Worm (Caenorhabditis elegans) whole organism, L2 larva: ENCODE results near the gene ZC449.8.

Source experiments
- C34F6.9 ChIP-seq: fragments of 150-350 bp; optimal IDR thresholded peaks from 2 replicates; lab custom pipeline; 2014; ENCODE audit warnings: missing biosample characterization, missing genetic modification characterization
- alr-1 ChIP-seq: fragments of 150-350 bp; optimal IDR thresholded peaks from 2 replicates; lab custom pipeline; 2014; ENCODE audit warnings: missing biosample characterization, missing genetic modification characterization
- ama-1 ChIP-seq: fragments of 150-350 bp; optimal IDR thresholded peaks from 2 replicates; lab custom pipeline; 2018; ENCODE audit warnings: inconsistent platforms
- elt-3 ChIP-seq: sonication (generic microtip); optimal IDR thresholded peaks from 2 replicates; lab custom pipeline; 2017; ENCODE audit warnings: missing biosample characterization, missing genetic modification characterization
- fos-1 ChIP-seq: fragments of 150-350 bp; optimal IDR thresholded peaks from 2 replicates; lab custom pipeline; 2014; ENCODE audit warnings: missing biosample characterization, missing genetic modification characterization
- lin-13 ChIP-seq: fragments of 150-350 bp; optimal IDR thresholded peaks from 2 replicates; lab custom pipeline; 2014; ENCODE audit warnings: missing biosample characterization, missing genetic modification reagents, missing genetic modification characterization
- lin-39 ChIP-seq: fragments of 150-350 bp; optimal IDR thresholded peaks from 2 replicates; lab custom pipeline; 2014; ENCODE audit warnings: missing biosample characterization, missing genetic modification reagents, missing genetic modification characterization
- mbf-1 ChIP-seq: sonication (generic microtip); optimal IDR thresholded peaks from 2 replicates; lab custom pipeline; 2017; ENCODE audit warnings: missing biosample characterization, missing genetic modification characterization
- nhr-77 ChIP-seq: fragments of 150-350 bp; optimal IDR thresholded peaks from 2 replicates; lab custom pipeline; 2014; ENCODE audit warnings: missing biosample characterization, missing genetic modification characterization
- peb-1 ChIP-seq: fragments of 150-350 bp; optimal IDR thresholded peaks from 2 replicates; lab custom pipeline; 2014; ENCODE audit warnings: missing biosample characterization, missing genetic modification characterization
- snpc-4 ChIP-seq: fragments of 150-350 bp; optimal IDR thresholded peaks from 2 replicates; lab custom pipeline; 2014; ENCODE audit warnings: missing biosample characterization, missing genetic modification characterization
- unc-39 ChIP-seq: fragments of 150-350 bp; optimal IDR thresholded peaks from 2 replicates; lab custom pipeline; 2014; ENCODE audit warnings: missing biosample characterization, missing genetic modification characterization
- unc-62 ChIP-seq: fragments of 150-350 bp; optimal IDR thresholded peaks from 2 replicates; lab custom pipeline; 2014; ENCODE audit warnings: missing biosample characterization, missing genetic modification reagents, missing genetic modification characterization

ce11 chrX:5015775-5016174 is at the start of gene ZC449.8:
- TF ChIP-seq snpc-4 (tag; lab: Kevin White, UChicago), result no peak
- no peak for TF ChIP-seq unc-39 (tag; lab: Kevin White, UChicago)
- TF ChIP-seq C34F6.9 (tag; lab: Kevin White, UChicago), result no peak
- no peak for TF ChIP-seq nhr-77 (tag; lab: Kevin White, UChicago)
- TF ChIP-seq peb-1 (tag; lab: Kevin White, UChicago), result no peak
- no peak for TF ChIP-seq ama-1 (lab: Kevin White, UChicago)
- no peak for TF ChIP-seq fos-1 (tag; lab: Kevin White, UChicago)
- no peak for TF ChIP-seq lin-13
- TF ChIP-seq mbf-1, result no peak
- TF ChIP-seq lin-39, result no peak
- TF ChIP-seq unc-62 (GFP tag; lab: Kevin White, UChicago), result no peak
- TF ChIP-seq alr-1, result no peak
- no peak for TF ChIP-seq elt-3 (tag; lab: Kevin White, UChicago)
